ENCODE assay signal across 2 fruit fly cellular contexts in the genomic region with DNA sequence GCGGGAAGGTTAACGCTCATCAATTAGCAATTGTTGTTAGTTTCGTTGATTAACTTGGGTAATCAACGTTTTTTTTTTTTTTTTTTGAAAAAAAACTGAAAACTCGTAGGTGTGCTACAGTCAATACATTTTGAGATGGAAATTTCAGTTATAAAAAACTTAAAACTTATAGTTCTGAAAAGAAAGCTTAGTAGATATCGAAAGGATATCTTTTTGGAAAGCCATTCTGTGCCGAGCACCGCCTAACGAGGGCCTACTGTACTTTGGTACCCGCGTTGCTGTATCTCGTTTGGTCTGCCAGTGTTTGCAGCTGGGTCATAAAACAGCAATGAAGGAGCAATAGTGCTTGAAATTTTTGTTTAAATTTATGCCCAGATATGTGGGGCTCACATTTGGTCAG.
TF ChIP-seq lines count a peak whose summit lies in the region.

No protein-coding gene starts in this region.

TF ChIP-seq in whole organism, embryonic, 481 proteins besides CTCF, POLR2A, EP300 and RAD21 (continued from another document and continues in another):
- TF ChIP-seq CG11093 (GFP tag; IDR thresholded peaks at IDR 0.05; lab: Robert Waterston, UW) = peak; percentile 26; the same call in 1 of the 3 replicates
- peak; percentile 56 for TF ChIP-seq Xrp1 (GFP tag; IDR thresholded peaks at IDR 0.05; lab: Robert Waterston, UW)
- TF ChIP-seq slbo (GFP tag; IDR thresholded peaks at IDR 0.05; lab: Robert Waterston, UW) = peak; percentile 67
- TF ChIP-seq Gug (GFP tag; IDR thresholded peaks at IDR 0.05; lab: Robert Waterston, UW) = peak; percentile 65
- TF ChIP-seq CG7987 (GFP tag; optimal IDR thresholded peaks at IDR 0.05; lab: Kevin White, UChicago) = peak; percentile 10
- no peak for TF ChIP-seq Lpt (GFP tag; optimal IDR thresholded peaks at IDR 0.05; lab: Kevin White, UChicago)
- no peak for TF ChIP-seq Atf6 (GFP tag; IDR thresholded peaks at IDR 0.05; lab: Robert Waterston, UW)
- TF ChIP-seq repo (GFP tag; optimal IDR thresholded peaks at IDR 0.05; lab: Kevin White, UChicago) = peak; percentile 26
- peak; percentile 40 for TF ChIP-seq Sox102F (GFP tag; optimal IDR thresholded peaks at IDR 0.05; lab: Kevin White, UChicago)
- peak; percentile 35 for TF ChIP-seq gem (tag; optimal IDR thresholded peaks at IDR 0.05; lab: Kevin White, UChicago)
- peak; percentile 49 for TF ChIP-seq bab2 (GFP tag; optimal IDR thresholded peaks at IDR 0.05; lab: Kevin White, UChicago)
- TF ChIP-seq CG2712 (tag; optimal IDR thresholded peaks at IDR 0.05; lab: Kevin White, UChicago) = no peak
- TF ChIP-seq Pdp1 (GFP tag; optimal IDR thresholded peaks at IDR 0.05; lab: Kevin White, UChicago) = peak; percentile 14 to 42
- TF ChIP-seq Dip2 (GFP tag; IDR thresholded peaks at IDR 0.05; lab: Robert Waterston, UW) = no peak
- TF ChIP-seq CG7372 (GFP tag; IDR thresholded peaks at IDR 0.05; lab: Robert Waterston, UW) = no peak
- TF ChIP-seq gro (GFP tag; optimal IDR thresholded peaks at IDR 0.05; lab: Kevin White, UChicago) = peak; percentile 12
- peak; percentile 60; the same call in 1 of the 3 replicates for TF ChIP-seq ase (GFP tag; IDR thresholded peaks at IDR 0.05; lab: Robert Waterston, UW)
- TF ChIP-seq slou (GFP tag; optimal IDR thresholded peaks at IDR 0.05; lab: Kevin White, UChicago) = no peak
- TF ChIP-seq sens (GFP tag; lab: Kevin White, UChicago) = peak; percentile 27
- TF ChIP-seq jumu (GFP tag; optimal IDR thresholded peaks at IDR 0.05; lab: Kevin White, UChicago) = peak; percentile 8
- peak; percentile 3 for TF ChIP-seq CG5245 (GFP tag; optimal IDR thresholded peaks at IDR 0.05; lab: Kevin White, UChicago)
- TF ChIP-seq CG33213 (GFP tag; optimal IDR thresholded peaks at IDR 0.05; lab: Kevin White, UChicago) = peak; percentile 9
- TF ChIP-seq CG32532 (GFP tag; IDR thresholded peaks at IDR 0.05; lab: Robert Waterston, UW) = 0 out of 2 replicates have a peak, but pooled peaks have one; percentile 54
- peak; percentile 29; the same call in 1 of the 3 replicates for TF ChIP-seq sr (GFP tag; IDR thresholded peaks at IDR 0.05; lab: Robert Waterston, UW)
- TF ChIP-seq CG10366 (GFP tag; IDR thresholded peaks at IDR 0.05; lab: Robert Waterston, UW) = peak; percentile 47; the same call in 1 of the 2 replicates
- no peak for TF ChIP-seq nom (GFP tag; optimal IDR thresholded peaks at IDR 0.05; lab: Kevin White, UChicago)
- TF ChIP-seq CG2120 (GFP tag; optimal IDR thresholded peaks at IDR 0.05; lab: Kevin White, UChicago) = peak; percentile 15
- TF ChIP-seq grau (tag; optimal IDR thresholded peaks at IDR 0.05; lab: Kevin White, UChicago) = peak; percentile 54
- no peak for TF ChIP-seq pan (optimal IDR thresholded peaks at IDR 0.05; lab: Kevin White, UChicago)
- TF ChIP-seq pan (GFP tag; optimal IDR thresholded peaks at IDR 0.05 in 1 of 2, IDR thresholded peaks at IDR 0.05 in 1 of 2) = peak in 1 of 2 experiments; percentile 64
- no peak for TF ChIP-seq bigmax (GFP tag; optimal IDR thresholded peaks at IDR 0.05; lab: Kevin White, UChicago)
- no peak for TF ChIP-seq crp (GFP tag; optimal IDR thresholded peaks at IDR 0.05; lab: Kevin White, UChicago)
- no peak for TF ChIP-seq sqz (GFP tag; optimal IDR thresholded peaks at IDR 0.05; lab: Kevin White, UChicago)
- TF ChIP-seq CG17359 (tag; optimal IDR thresholded peaks at IDR 0.05; lab: Kevin White, UChicago) = peak; percentile 29
- no peak for TF ChIP-seq esg (GFP tag; conservative IDR thresholded peaks at IDR 0.05; lab: Robert Waterston, UW)
- no peak for TF ChIP-seq CG8388 (GFP tag; optimal IDR thresholded peaks at IDR 0.05; lab: Kevin White, UChicago)
- no peak for TF ChIP-seq Trl (optimal IDR thresholded peaks at IDR 0.05; lab: Kevin White, UChicago)
- no peak for TF ChIP-seq Trl (GFP tag; optimal IDR thresholded peaks at IDR 0.05; lab: Kevin White, UChicago)
- no peak for TF ChIP-seq pb (GFP tag; optimal IDR thresholded peaks at IDR 0.05; lab: Kevin White, UChicago)
- TF ChIP-seq Mrtf (GFP tag; IDR thresholded peaks at IDR 0.05; lab: Robert Waterston, UW) = peak; percentile 62; the same call in 2 of the 3 replicates
- peak; percentile 24 for TF ChIP-seq Antp (GFP tag; optimal IDR thresholded peaks at IDR 0.05; lab: Kevin White, UChicago)
- TF ChIP-seq onecut (GFP tag; IDR thresholded peaks at IDR 0.05; lab: Robert Waterston, UW) = 0 out of 2 replicates have a peak, but pooled peaks have one; percentile 5
- peak; percentile 20 for TF ChIP-seq lilli (GFP tag; optimal IDR thresholded peaks at IDR 0.05; lab: Kevin White, UChicago)
- TF ChIP-seq maf-S (GFP tag; optimal IDR thresholded peaks at IDR 0.05; lab: Kevin White, UChicago) = peak; percentile 7
- TF ChIP-seq CG1647 (GFP tag; optimal IDR thresholded peaks at IDR 0.05; lab: Kevin White, UChicago) = peak; percentile 11
- TF ChIP-seq Drgx (GFP tag; IDR thresholded peaks at IDR 0.05; lab: Robert Waterston, UW) = peak; percentile 86
- peak; percentile 74 for TF ChIP-seq HLH3B (GFP tag; IDR thresholded peaks at IDR 0.05; lab: Robert Waterston, UW)
- TF ChIP-seq scrt (GFP tag; optimal IDR thresholded peaks at IDR 0.05; lab: Kevin White, UChicago) = peak; percentile 9
- peak; percentile 0 for TF ChIP-seq bcd (GFP tag; optimal IDR thresholded peaks at IDR 0.05; lab: Kevin White, UChicago)
- TF ChIP-seq lab (GFP tag; optimal IDR thresholded peaks at IDR 0.05; lab: Kevin White, UChicago) = peak; percentile 72
- peak; percentile 1 for TF ChIP-seq CG3995 (GFP tag; optimal IDR thresholded peaks at IDR 0.05; lab: Kevin White, UChicago)
- TF ChIP-seq prd (optimal IDR thresholded peaks at IDR 0.05; lab: Kevin White, UChicago) = no peak
- peak; percentile 57; the same call in 2 of the 3 replicates for TF ChIP-seq prd (GFP tag; IDR thresholded peaks at IDR 0.05; lab: Robert Waterston, UW)
- TF ChIP-seq vnd (GFP tag; IDR thresholded peaks at IDR 0.05; lab: Robert Waterston, UW; ENCODE audit: partially characterized antibody) = no peak
- TF ChIP-seq Rx (GFP tag; IDR thresholded peaks at IDR 0.05; lab: Robert Waterston, UW) = peak; percentile 14; the same call in 1 of the 2 replicates
- peak; percentile 61 for TF ChIP-seq HHEX (GFP tag; optimal IDR thresholded peaks at IDR 0.05; lab: Kevin White, UChicago)
- peak; percentile 41; the same call in 1 of the 2 replicates for TF ChIP-seq lmd (GFP tag; IDR thresholded peaks at IDR 0.05; lab: Robert Waterston, UW)
- no peak for TF ChIP-seq CG1603 (tag; optimal IDR thresholded peaks at IDR 0.05; lab: Kevin White, UChicago)
- TF ChIP-seq NFAT (GFP tag; IDR thresholded peaks at IDR 0.05; lab: Robert Waterston, UW) = 0 out of 2 replicates have a peak, but pooled peaks have one; percentile 41
- no peak for TF ChIP-seq CG16815 (GFP tag; optimal IDR thresholded peaks at IDR 0.05; lab: Kevin White, UChicago)
- TF ChIP-seq E2f1 (GFP tag; IDR thresholded peaks at IDR 0.05; lab: Robert Waterston, UW) = peak; percentile 37; the same call in 1 of the 2 replicates
- no peak for TF ChIP-seq Opbp (GFP tag; IDR thresholded peaks at IDR 0.05; lab: Robert Waterston, UW; ENCODE audit: partially characterized antibody)

TF ChIP-seq in whole organism, prepupa, 60 proteins besides CTCF, POLR2A, EP300 and RAD21 (continued from another document):
- peak; percentile 55 for TF ChIP-seq dac (GFP tag; optimal IDR thresholded peaks at IDR 0.05; lab: Kevin White, UChicago)
- no peak for TF ChIP-seq acj6 (GFP tag; optimal IDR thresholded peaks at IDR 0.05; lab: Kevin White, UChicago)
- no peak for TF ChIP-seq CG9139 (GFP tag; optimal IDR thresholded peaks at IDR 0.05; lab: Kevin White, UChicago)
- TF ChIP-seq lz (GFP tag; optimal IDR thresholded peaks at IDR 0.05; lab: Kevin White, UChicago) = no peak
- TF ChIP-seq CG6276 (GFP tag; optimal IDR thresholded peaks at IDR 0.05; lab: Kevin White, UChicago) = peak; percentile 80
- no peak for TF ChIP-seq spab (GFP tag; optimal IDR thresholded peaks at IDR 0.05; lab: Kevin White, UChicago)
- peak; percentile 89 for TF ChIP-seq eg (GFP tag; IDR thresholded peaks at IDR 0.05; lab: Robert Waterston, UW)
- peak; percentile 79 for TF ChIP-seq Eip78C (GFP tag; lab: Kevin White, UChicago)
- peak; percentile 45 for TF ChIP-seq pdm3 (GFP tag; optimal IDR thresholded peaks at IDR 0.05; lab: Kevin White, UChicago)
- TF ChIP-seq Smox (GFP tag; optimal IDR thresholded peaks at IDR 0.05; lab: Kevin White, UChicago) = no peak
- TF ChIP-seq Eip75B (GFP tag; optimal IDR thresholded peaks at IDR 0.05; lab: Kevin White, UChicago) = no peak
- TF ChIP-seq esn (GFP tag; optimal IDR thresholded peaks at IDR 0.05; lab: Kevin White, UChicago) = no peak
- no peak for TF ChIP-seq Blimp-1 (GFP tag; optimal IDR thresholded peaks at IDR 0.05; lab: Kevin White, UChicago)
- peak; percentile 24 for TF ChIP-seq CG11762 (GFP tag; optimal IDR thresholded peaks at IDR 0.05; lab: Kevin White, UChicago; ENCODE audit: insufficient read depth)
- no peak for TF ChIP-seq Ets21C (GFP tag; optimal IDR thresholded peaks at IDR 0.05; lab: Kevin White, UChicago)
- no peak for TF ChIP-seq Met (GFP tag; optimal IDR thresholded peaks at IDR 0.05; lab: Kevin White, UChicago)
- TF ChIP-seq CG34406 (GFP tag; optimal IDR thresholded peaks at IDR 0.05; lab: Kevin White, UChicago) = no peak
- no peak for TF ChIP-seq CG16779 (tag; optimal IDR thresholded peaks at IDR 0.05; lab: Kevin White, UChicago)
- TF ChIP-seq net (GFP tag; optimal IDR thresholded peaks at IDR 0.05; lab: Kevin White, UChicago) = peak; percentile 20
- TF ChIP-seq CG1621 (tag; optimal IDR thresholded peaks at IDR 0.05; lab: Kevin White, UChicago) = no peak
- TF ChIP-seq Eip93F (GFP tag; optimal IDR thresholded peaks at IDR 0.05; lab: Kevin White, UChicago) = no peak
- peak; percentile 41 for TF ChIP-seq CG11902 (GFP tag; optimal IDR thresholded peaks at IDR 0.05; lab: Kevin White, UChicago)
- TF ChIP-seq CG11294 (GFP tag; IDR thresholded peaks at IDR 0.05; lab: Robert Waterston, UW) = peak; percentile 81
- peak; percentile 69 for TF ChIP-seq CG3919 (GFP tag; optimal IDR thresholded peaks at IDR 0.05; lab: Kevin White, UChicago)
- no peak for TF ChIP-seq CG6792 (GFP tag; optimal IDR thresholded peaks at IDR 0.05; lab: Kevin White, UChicago)
- TF ChIP-seq fd59A (GFP tag; optimal IDR thresholded peaks at IDR 0.05; lab: Kevin White, UChicago) = no peak
- no peak for TF ChIP-seq CG31627 (GFP tag; optimal IDR thresholded peaks at IDR 0.05; lab: Kevin White, UChicago)
- TF ChIP-seq CG6854 (GFP tag; optimal IDR thresholded peaks at IDR 0.05; lab: Kevin White, UChicago) = no peak
- TF ChIP-seq cyc (GFP tag; optimal IDR thresholded peaks at IDR 0.05; lab: Kevin White, UChicago) = peak; percentile 49
- TF ChIP-seq CG10631 (GFP tag; optimal IDR thresholded peaks at IDR 0.05; lab: Kevin White, UChicago) = peak; percentile 15
- TF ChIP-seq Hr38 (GFP tag; optimal IDR thresholded peaks at IDR 0.05; lab: Kevin White, UChicago) = no peak
- peak; percentile 82 for TF ChIP-seq Gug (GFP tag; IDR thresholded peaks at IDR 0.05; lab: Robert Waterston, UW)
- TF ChIP-seq CG8632 (GFP tag; optimal IDR thresholded peaks at IDR 0.05; lab: Kevin White, UChicago) = no peak
- peak; percentile 22 for TF ChIP-seq Lpt (GFP tag; optimal IDR thresholded peaks at IDR 0.05; lab: Kevin White, UChicago)
- TF ChIP-seq Hr39 (GFP tag; optimal IDR thresholded peaks at IDR 0.05; lab: Kevin White, UChicago) = no peak
- TF ChIP-seq dsx (GFP tag; optimal IDR thresholded peaks at IDR 0.05; lab: Kevin White, UChicago; ENCODE audit: poor library complexity, severe bottlenecking) = no peak
- no peak for TF ChIP-seq vri (GFP tag; optimal IDR thresholded peaks at IDR 0.05; lab: Kevin White, UChicago)
- peak; percentile 79 for TF ChIP-seq CG6163 (GFP tag; IDR thresholded peaks at IDR 0.05; lab: Robert Waterston, UW)
- TF ChIP-seq CG6808 (GFP tag; optimal IDR thresholded peaks at IDR 0.05; lab: Kevin White, UChicago) = no peak
